Worm (Caenorhabditis elegans): Measurements from ENCODE around the gene C14B1.8.

DNA sequence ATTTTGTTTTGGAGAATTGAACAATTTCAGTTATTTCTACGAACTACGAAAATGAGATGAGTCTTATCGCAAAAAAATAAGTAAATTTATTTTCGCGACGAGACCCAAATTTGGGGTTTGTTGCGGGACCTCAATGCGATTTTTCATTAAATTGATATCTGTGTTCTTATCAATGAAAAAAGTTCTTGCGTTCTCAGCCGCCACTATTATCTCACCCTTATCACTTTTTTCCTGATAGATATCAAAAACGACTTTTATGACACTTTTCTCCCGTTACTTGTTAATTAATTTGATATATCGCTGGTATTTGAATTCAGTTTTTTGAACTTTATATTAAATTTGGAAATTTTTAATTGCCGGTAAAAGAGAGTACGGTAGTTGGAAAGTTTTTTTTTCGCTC lies 23.9 kb upstream of the C14B1.8 start:
- no peak for TF ChIP-seq fos-1 (tag; optimal IDR thresholded peaks at IDR 0.05)
- TF ChIP-seq lin-11 (tag; optimal IDR thresholded peaks at IDR 0.05): no peak
- TF ChIP-seq nhr-12 (tag; optimal IDR thresholded peaks at IDR 0.05): no peak
- TF ChIP-seq nhr-11 (tag; optimal IDR thresholded peaks at IDR 0.05): no peak
- no peak for TF ChIP-seq mbf-1 (tag; optimal IDR thresholded peaks at IDR 0.05)
- TF ChIP-seq lsy-2 (tag; optimal IDR thresholded peaks at IDR 0.05): no peak
- no peak for TF ChIP-seq nhr-129 (tag; optimal IDR thresholded peaks at IDR 0.05)
- TF ChIP-seq snpc-4 (tag; optimal IDR thresholded peaks at IDR 0.05): no peak
- no peak for TF ChIP-seq blmp-1 (tag; optimal IDR thresholded peaks at IDR 0.05; ENCODE audit: insufficient read depth)

All from whole organism, L2 larva.